Worm (Caenorhabditis elegans) whole organism, early embryonic: ENCODE measurements around the gene ehbp-1.

Experiments
- F13C5.2 ChIP-seq: sonication (generic microtip); optimal IDR thresholded peaks from 2 replicates; lab custom pipeline; 2017; ENCODE audit warnings: mild to moderate bottlenecking, missing genetic modification characterization, inconsistent platforms, missing compliant biosample characterization
- ama-1 ChIP-seq: fragments of 150-350 bp; optimal IDR thresholded peaks from 2 replicates; lab custom pipeline; 2014
- ceh-36 ChIP-seq: sonication (generic microtip); optimal IDR thresholded peaks from 2 replicates; lab custom pipeline; 2016; ENCODE audit warnings: missing genetic modification characterization, inconsistent platforms, missing compliant biosample characterization
- ets-7 ChIP-seq: sonication (generic microtip); optimal IDR thresholded peaks from 2 replicates; lab custom pipeline; 2016; ENCODE audit warnings: missing genotype, missing genetic modification characterization, missing compliant biosample characterization
- hnd-1 ChIP-seq: sonication (generic microtip); optimal IDR thresholded peaks from 2 replicates; lab custom pipeline; 2016; ENCODE audit warnings: missing genetic modification characterization, missing compliant biosample characterization
- scrt-1 ChIP-seq: fragments of 200-800 bp; sonication (Bioruptor generic); IDR thresholded peaks from 2 replicates; pipeline ENCODE4 v1.3.6; 2022; ENCODE audit warnings: missing genetic modification characterization, missing compliant biosample characterization

DNA sequence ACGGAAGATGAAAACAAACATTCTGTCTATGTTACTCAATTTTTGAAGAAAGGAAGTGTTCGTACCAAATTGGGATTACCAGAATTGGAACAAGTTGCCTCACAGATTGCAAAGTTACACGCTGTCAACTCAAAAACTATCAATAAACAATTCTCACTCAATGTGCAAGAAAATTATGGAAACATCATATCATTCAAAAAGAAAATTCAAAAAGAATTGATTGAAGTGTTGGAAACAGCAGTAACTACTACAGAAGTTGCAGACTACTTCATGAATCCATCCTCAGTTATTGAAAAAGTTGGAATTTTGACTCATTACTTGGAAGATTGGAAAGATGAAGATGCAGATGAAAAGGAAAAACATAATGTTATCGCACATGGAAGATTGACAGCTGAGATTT is 22.5 kb upstream of the ehbp-1 start:
- TF ChIP-seq ceh-36 (tag; lab: Kevin White, UChicago) (no peak), F13C5.2 (tag; lab: Kevin White, UChicago) (no peak), hnd-1 (tag; lab: Kevin White, UChicago) (no peak), ets-7 (tag; lab: Kevin White, UChicago) (no peak), ama-1 (lab: Kevin White, UChicago) (no peak), scrt-1 (GFP tag; lab: Robert Waterston, UW) (no peak)
